Fruit fly (Drosophila melanogaster) whole organism, embryonic: Measurements from ENCODE around the gene CG13085.
A peak's percentile ranks its signal among the peaks of the same experiment; 100 is the strongest.

Source experiments
- B-H2 ChIP-seq: fragments of 200-800 bp; sonication (Bioruptor generic); optimal IDR thresholded peaks from 2 replicates; lab custom pipeline; 2018; ENCODE audit warnings: missing biosample characterization, mild to moderate bottlenecking, missing genetic modification characterization
- Bgb ChIP-seq: fragments of 200-800 bp; sonication (Bioruptor generic); IDR thresholded peaks from 2 replicates; pipeline ENCODE4 v1.3.6; 2022; ENCODE audit warnings: missing biosample characterization, missing genetic modification characterization; ENCODE audit not compliant: partially characterized antibody
- CG10147 ChIP-seq: fragments of 200-800 bp; sonication (Bioruptor generic); optimal IDR thresholded peaks from 2 replicates; lab custom pipeline; 2019; ENCODE audit warnings: missing biosample characterization, mild to moderate bottlenecking, missing genetic modification characterization, moderate library complexity
- CG10543 ChIP-seq: fragments of 200-800 bp; sonication (Bioruptor generic); optimal IDR thresholded peaks from 3 replicates; lab custom pipeline; 2017; ENCODE audit warnings: missing biosample characterization, mild to moderate bottlenecking, missing genetic modification characterization, moderate library complexity
- CG10959 ChIP-seq: fragments of 200-800 bp; sonication (Bioruptor generic); IDR thresholded peaks from 2 replicates; pipeline ENCODE4 v1.3.6; 2022; ENCODE audit warnings: missing biosample characterization, missing genetic modification characterization
- CG11398 ChIP-seq: fragments of 200-800 bp; sonication (Bioruptor generic); optimal IDR thresholded peaks from 2 replicates; lab custom pipeline; 2016; ENCODE audit warnings: missing biosample characterization, missing genetic modification characterization
- CG11456 ChIP-seq: fragments of 200-800 bp; sonication (Bioruptor generic); IDR thresholded peaks from 3 replicates; pipeline ENCODE4 v1.3.6; 2022; ENCODE audit warnings: missing biosample characterization, missing genetic modification characterization
- CG13123 ChIP-seq: fragments of 200-800 bp; sonication (Bioruptor generic); optimal IDR thresholded peaks from 2 replicates; lab custom pipeline; 2016; ENCODE audit warnings: missing biosample characterization, missing genetic modification characterization
- CG1603 ChIP-seq: fragments of 200-800 bp; sonication (Bioruptor generic); optimal IDR thresholded peaks from 2 replicates; lab custom pipeline; 2019; ENCODE audit warnings: missing biosample characterization, mild to moderate bottlenecking, missing genetic modification characterization, moderate library complexity
- CG2129 ChIP-seq: fragments of 200-800 bp; sonication (Bioruptor generic); IDR thresholded peaks from 2 replicates; pipeline ENCODE4 v1.3.6; 2022; ENCODE audit warnings: missing biosample characterization, missing genetic modification characterization; ENCODE audit not compliant: partially characterized antibody
- CG3065 ChIP-seq: fragments of 200-800 bp; sonication (Bioruptor generic); optimal IDR thresholded peaks from 2 replicates; lab custom pipeline; 2016; ENCODE audit warnings: missing biosample characterization, missing genetic modification characterization
- CG31441 ChIP-seq: fragments of 200-800 bp; sonication (Bioruptor generic); IDR thresholded peaks from 2 replicates; pipeline ENCODE4 v1.3.6; 2022; ENCODE audit warnings: missing biosample characterization, missing genetic modification characterization
- CG6791 ChIP-seq: fragments of 200-800 bp; sonication (Bioruptor generic); IDR thresholded peaks from 3 replicates; pipeline ENCODE4 v1.3.6; 2022; ENCODE audit warnings: missing biosample characterization, missing genetic modification characterization; ENCODE audit not compliant: partially characterized antibody
- CG7357 ChIP-seq: fragments of 200-800 bp; sonication (Bioruptor generic); IDR thresholded peaks from 3 replicates; pipeline ENCODE4 v1.3.6; 2022; ENCODE audit warnings: missing biosample characterization, missing genetic modification characterization
- CG7786 ChIP-seq: fragments of 200-800 bp; sonication (Bioruptor generic); optimal IDR thresholded peaks from 2 replicates; lab custom pipeline; 2016; ENCODE audit warnings: missing biosample characterization, missing genetic modification characterization
- Camta ChIP-seq: fragments of 200-800 bp; sonication (Bioruptor generic); optimal IDR thresholded peaks from 2 replicates; lab custom pipeline; 2016; ENCODE audit warnings: missing biosample characterization, missing genetic modification characterization
- Chrac-16 ChIP-seq: fragments of 200-800 bp; sonication (Bioruptor generic); optimal IDR thresholded peaks from 3 replicates; lab custom pipeline; 2016; ENCODE audit warnings: missing biosample characterization, missing genetic modification characterization
- CrebB ChIP-seq: fragments of 200-800 bp; sonication (Bioruptor generic); optimal IDR thresholded peaks from 3 replicates; lab custom pipeline; 2018; ENCODE audit warnings: missing biosample characterization, mild to moderate bottlenecking, missing genetic modification characterization
- D ChIP-seq, 2 experiments: fragments of 200-800 bp in 1 of 2; fragments of >200 bp in 1 of 2; sonication (Bioruptor generic) in 1 of 2; optimal IDR thresholded peaks; 2 replicates in 1 of 2; 3 replicates in 1 of 2; lab custom pipeline; 2017; ENCODE audit warnings: mild to moderate bottlenecking in 1 of 2, missing biosample characterization in 1 of 2, missing genetic modification characterization in 1 of 2, missing genetic modification reagents in 1 of 2
- Dfd ChIP-seq, 2 experiments: fragments of >200 bp; optimal IDR thresholded peaks; 2 replicates each; lab custom pipeline; 2017; ENCODE audit warnings: missing biosample characterization in 2 of 2, missing genetic modification characterization in 2 of 2
- Fer2 ChIP-seq: fragments of 200-800 bp; sonication (Bioruptor generic); optimal IDR thresholded peaks from 2 replicates; lab custom pipeline; 2018; ENCODE audit warnings: missing biosample characterization, mild to moderate bottlenecking, missing genetic modification characterization, moderate library complexity
- Hey ChIP-seq: fragments of 200-800 bp; sonication (Bioruptor generic); optimal IDR thresholded peaks from 3 replicates; lab custom pipeline; 2018; ENCODE audit warnings: missing biosample characterization, mild to moderate bottlenecking, missing genetic modification characterization
- Jarid2 ChIP-seq: fragments of 200-800 bp; sonication (Bioruptor generic); optimal IDR thresholded peaks from 3 replicates; lab custom pipeline; 2017; ENCODE audit warnings: mild to moderate bottlenecking, missing biosample characterization, missing genetic modification reagents, missing genetic modification characterization
- Kr ChIP-seq: fragments of 200-800 bp; sonication (Bioruptor generic); optimal IDR thresholded peaks from 2 replicates; lab custom pipeline; 2017; ENCODE audit warnings: missing biosample characterization, mild to moderate bottlenecking, missing genetic modification characterization
- MBD-R2 ChIP-seq: fragments of 200-800 bp; sonication (Bioruptor generic); IDR thresholded peaks from 2 replicates; pipeline ENCODE4 v1.3.6; 2022; ENCODE audit warnings: missing biosample characterization, missing genetic modification characterization
- Meics ChIP-seq: fragments of 200-800 bp; sonication (Bioruptor generic); optimal IDR thresholded peaks from 2 replicates; lab custom pipeline; 2017; ENCODE audit warnings: missing biosample characterization, mild to moderate bottlenecking, missing genetic modification characterization
- Oli ChIP-seq: fragments of 200-800 bp; sonication (Bioruptor generic); optimal IDR thresholded peaks from 2 replicates; lab custom pipeline; 2018; ENCODE audit warnings: missing biosample characterization, mild to moderate bottlenecking, missing genetic modification characterization, moderate library complexity
- Rx ChIP-seq: fragments of 200-800 bp; sonication (Bioruptor generic); IDR thresholded peaks from 2 replicates; pipeline ENCODE4 v1.3.6; 2022; ENCODE audit warnings: missing biosample characterization, missing genetic modification characterization
- Spps ChIP-seq: fragments of 200-800 bp; sonication (Bioruptor generic); optimal IDR thresholded peaks from 2 replicates; lab custom pipeline; 2018; ENCODE audit warnings: missing biosample characterization, mild to moderate bottlenecking, missing genetic modification characterization
- Usf ChIP-seq: fragments of 200-800 bp; sonication (Bioruptor generic); optimal IDR thresholded peaks from 2 replicates; lab custom pipeline; 2017; ENCODE audit warnings: missing genotype, missing biosample characterization, missing genetic modification characterization
- ab ChIP-seq: fragments of 200-800 bp; sonication (Bioruptor generic); optimal IDR thresholded peaks from 2 replicates; lab custom pipeline; 2016; ENCODE audit warnings: missing biosample characterization, missing genetic modification characterization
- ac ChIP-seq: fragments of 200-800 bp; sonication (Bioruptor generic); optimal IDR thresholded peaks from 3 replicates; lab custom pipeline; 2017; ENCODE audit warnings: missing biosample characterization, mild to moderate bottlenecking, missing genetic modification characterization
- bbx ChIP-seq: fragments of 200-800 bp; sonication (Bioruptor generic); IDR thresholded peaks from 2 replicates; pipeline ENCODE4 v1.3.6; 2022; ENCODE audit warnings: missing biosample characterization, missing genetic modification characterization; ENCODE audit not compliant: partially characterized antibody
- bcd ChIP-seq: fragments of 200-800 bp; sonication (Bioruptor generic); optimal IDR thresholded peaks from 2 replicates; lab custom pipeline; 2017; ENCODE audit warnings: missing biosample characterization, mild to moderate bottlenecking, missing genetic modification characterization
- bowl ChIP-seq: fragments of 200-800 bp; sonication (Bioruptor generic); IDR thresholded peaks from 2 replicates; pipeline ENCODE4 v1.3.6; 2022; ENCODE audit warnings: missing biosample characterization, missing genetic modification characterization
- caup ChIP-seq: fragments of 200-800 bp; sonication (Bioruptor generic); optimal IDR thresholded peaks from 3 replicates; lab custom pipeline; 2017; ENCODE audit warnings: missing biosample characterization, mild to moderate bottlenecking, missing genetic modification characterization, moderate library complexity; ENCODE audit not compliant: severe bottlenecking
- crol ChIP-seq: fragments of 200-800 bp; sonication (Bioruptor generic); IDR thresholded peaks from 2 replicates; pipeline ENCODE4 v1.3.6; 2022; ENCODE audit warnings: missing biosample characterization, missing genetic modification characterization
- dan ChIP-seq: fragments of 200-800 bp; sonication (Bioruptor generic); IDR thresholded peaks from 2 replicates; pipeline ENCODE4 v1.3.6; 2022; ENCODE audit warnings: missing biosample characterization, missing genetic modification characterization
- ftz-f1 ChIP-seq: fragments of 200-800 bp; sonication (Bioruptor generic); optimal IDR thresholded peaks from 2 replicates; lab custom pipeline; 2016; ENCODE audit warnings: missing biosample characterization, missing genetic modification characterization
- jing ChIP-seq: fragments of 200-800 bp; sonication (Bioruptor generic); optimal IDR thresholded peaks from 2 replicates; lab custom pipeline; 2018; ENCODE audit warnings: missing biosample characterization, mild to moderate bottlenecking, missing genetic modification characterization
- lola ChIP-seq, 3 experiments: fragments of >200 bp in 2 of 3; fragments of 200-800 bp in 1 of 3; sonication (Bioruptor generic) in 1 of 3; optimal IDR thresholded peaks; 2 replicates each; lab custom pipeline; 2017 to 2019; ENCODE audit warnings: missing biosample characterization in 3 of 3, missing genetic modification characterization in 3 of 3, mild to moderate bottlenecking in 1 of 3, moderate library complexity in 1 of 3
- lov ChIP-seq, 2 experiments: fragments of 200-800 bp in 1 of 2; fragments of >200 bp in 1 of 2; sonication (Bioruptor generic) in 1 of 2; IDR thresholded peaks in 1 of 2; optimal IDR thresholded peaks in 1 of 2; 2 replicates in 1 of 2; 3 replicates in 1 of 2; pipeline versions ENCODE4 v1.3.6 to Lab custom; 2017 to 2022; ENCODE audit warnings: missing biosample characterization in 1 of 2, missing genetic modification characterization in 1 of 2
- mld ChIP-seq: fragments of 200-800 bp; sonication (Bioruptor generic); IDR thresholded peaks from 3 replicates; pipeline ENCODE4 v1.3.6; 2022; ENCODE audit warnings: missing biosample characterization, missing genetic modification characterization; ENCODE audit not compliant: partially characterized antibody
- oc ChIP-seq: fragments of 200-800 bp; sonication (Bioruptor generic); optimal IDR thresholded peaks from 2 replicates; lab custom pipeline; 2018; ENCODE audit warnings: missing biosample characterization, mild to moderate bottlenecking, missing genetic modification characterization, moderate library complexity
- p53 ChIP-seq: fragments of 200-800 bp; sonication (Bioruptor generic); optimal IDR thresholded peaks from 2 replicates; lab custom pipeline; 2016; ENCODE audit warnings: missing biosample characterization, missing genetic modification characterization
- phol ChIP-seq: fragments of 200-800 bp; sonication (Bioruptor generic); optimal IDR thresholded peaks from 3 replicates; lab custom pipeline; 2018; ENCODE audit warnings: missing biosample characterization, mild to moderate bottlenecking, missing genetic modification characterization, moderate library complexity
- rib ChIP-seq: fragments of 200-800 bp; sonication (Bioruptor generic); IDR thresholded peaks from 2 replicates; pipeline ENCODE4 v1.3.6; 2022; ENCODE audit warnings: missing biosample characterization, missing genetic modification characterization
- sc ChIP-seq, 3 experiments: fragments of >200 bp in 2 of 3; fragments of 200-800 bp in 1 of 3; sonication (Bioruptor generic) in 1 of 3; optimal IDR thresholded peaks; 2 replicates in 2 of 3; 3 replicates in 1 of 3; lab custom pipeline; 2017; ENCODE audit warnings: mild to moderate bottlenecking in 1 of 3, missing biosample characterization in 1 of 3, missing genetic modification characterization in 1 of 3, missing genetic modification reagents in 1 of 3
- slou ChIP-seq: fragments of 200-800 bp; sonication (Bioruptor generic); optimal IDR thresholded peaks from 3 replicates; lab custom pipeline; 2016; ENCODE audit warnings: missing biosample characterization, missing genetic modification characterization

CG13085 gene

DNA sequence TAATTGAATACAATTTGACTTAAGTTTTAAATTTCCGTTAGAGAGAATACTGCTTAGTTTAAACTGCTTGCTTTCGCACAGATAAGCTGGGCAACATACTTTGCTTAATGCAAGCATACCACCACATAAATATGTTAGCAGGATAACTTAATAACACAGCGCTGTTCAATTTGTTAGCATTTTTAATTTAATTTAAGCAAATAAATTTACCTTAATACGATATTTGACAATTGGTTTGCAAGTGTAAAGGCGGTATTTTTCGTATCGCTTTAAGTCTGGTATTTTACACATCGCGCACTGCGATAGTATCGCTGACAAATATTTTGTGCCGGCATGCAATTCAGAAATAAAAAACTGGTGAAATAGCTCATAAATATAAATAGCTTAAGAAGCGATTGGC lies 6.5 kb downstream of the CG13085 start, which contains the start of gene RtcB (continued):
- TF ChIP-seq ac: no peak
- TF ChIP-seq CG7786 (GFP tag; lab: Kevin White, UChicago): no peak
- no peak for TF ChIP-seq oc (tag; lab: Kevin White, UChicago)
- TF ChIP-seq D (optimal IDR thresholded peaks at IDR 0.05; lab: Kevin White, UChicago): no peak
- TF ChIP-seq D (GFP tag; optimal IDR thresholded peaks at IDR 0.05; lab: Kevin White, UChicago): no peak
- no peak for TF ChIP-seq CG13123 (GFP tag; lab: Kevin White, UChicago)
- TF ChIP-seq caup: no peak
- no peak for TF ChIP-seq bcd
- TF ChIP-seq Jarid2 (GFP tag; lab: Kevin White, UChicago): no peak
- TF ChIP-seq lola (GFP tag; optimal IDR thresholded peaks at IDR 0.05; lab: Kevin White, UChicago): peak in 1 of 3 experiments; percentile 1
- TF ChIP-seq sc (optimal IDR thresholded peaks at IDR 0.05; lab: Kevin White, UChicago): no peak
- TF ChIP-seq sc (GFP tag; optimal IDR thresholded peaks at IDR 0.05; lab: Kevin White, UChicago): no peak
- TF ChIP-seq rib: no peak
- TF ChIP-seq Spps (tag; lab: Kevin White, UChicago): no peak
- peak; percentile 54 for TF ChIP-seq phol (tag; lab: Kevin White, UChicago)
- no peak for TF ChIP-seq CG11398
- TF ChIP-seq CG7357 (GFP tag; lab: Robert Waterston, UW): no peak
- no peak for TF ChIP-seq CG10543 (GFP tag; lab: Kevin White, UChicago)
- peak; percentile 68 for TF ChIP-seq MBD-R2 (GFP tag; lab: Robert Waterston, UW)
- TF ChIP-seq Rx (GFP tag; lab: Robert Waterston, UW): no peak
- TF ChIP-seq lov (optimal IDR thresholded peaks at IDR 0.05; lab: Kevin White, UChicago): no peak
- TF ChIP-seq lov (GFP tag; IDR thresholded peaks at IDR 0.05; lab: Robert Waterston, UW): no peak
- no peak for TF ChIP-seq p53 (GFP tag; lab: Kevin White, UChicago)
- peak; percentile 91 for TF ChIP-seq mld
- TF ChIP-seq CG6791: peak; percentile 94
- TF ChIP-seq Oli: no peak
- TF ChIP-seq bowl: no peak
- no peak for TF ChIP-seq crol (GFP tag; lab: Robert Waterston, UW)
- no peak for TF ChIP-seq CG11456 (GFP tag; lab: Robert Waterston, UW)
- TF ChIP-seq Fer2 (tag; lab: Kevin White, UChicago): no peak
- TF ChIP-seq Camta (GFP tag; lab: Kevin White, UChicago): peak; percentile 19
- no peak for TF ChIP-seq slou
- TF ChIP-seq CG10147 (GFP tag; lab: Kevin White, UChicago): no peak
- no peak for TF ChIP-seq Chrac-16 (GFP tag; lab: Kevin White, UChicago)
- peak; percentile 96 for TF ChIP-seq Bgb
- TF ChIP-seq Hey (tag; lab: Kevin White, UChicago): no peak
- TF ChIP-seq bbx (GFP tag; lab: Robert Waterston, UW): peak; percentile 95
- no peak for TF ChIP-seq CG3065 (GFP tag; lab: Kevin White, UChicago)
- no peak for TF ChIP-seq Kr (GFP tag; lab: Kevin White, UChicago)
- TF ChIP-seq CG2129 (GFP tag; lab: Robert Waterston, UW): peak; percentile 96
- TF ChIP-seq ftz-f1: no peak
- TF ChIP-seq CrebB (tag; lab: Kevin White, UChicago): no peak
- TF ChIP-seq Usf: no peak
- no peak for TF ChIP-seq jing (GFP tag; lab: Kevin White, UChicago)
- no peak for TF ChIP-seq ab
- no peak for TF ChIP-seq CG10959 (GFP tag; lab: Robert Waterston, UW)
- TF ChIP-seq dan (GFP tag; lab: Robert Waterston, UW): no peak
- TF ChIP-seq Meics (GFP tag; lab: Kevin White, UChicago): no peak
- TF ChIP-seq B-H2: no peak
- no peak for TF ChIP-seq CG31441 (GFP tag; lab: Robert Waterston, UW)
- TF ChIP-seq CG1603: peak; percentile 67
- peak in 1 of 2 experiments; percentile 62 for TF ChIP-seq Dfd (GFP tag; optimal IDR thresholded peaks at IDR 0.05; lab: Kevin White, UChicago)
